Worm (Caenorhabditis elegans) whole organism, early embryonic: ENCODE results near the gene T07C12.10.

Experiments used
- B0310.2 ChIP-seq: sonication (generic microtip); optimal IDR thresholded peaks from 2 replicates; lab custom pipeline; 2016; ENCODE audit warnings: mild to moderate bottlenecking, missing genetic modification characterization, missing compliant biosample characterization
- ama-1 ChIP-seq: fragments of 150-350 bp; optimal IDR thresholded peaks from 2 replicates; lab custom pipeline; 2014
- ceh-13 ChIP-seq: fragments of 200-800 bp; sonication (Bioruptor generic); optimal IDR thresholded peaks from 2 replicates; lab custom pipeline; 2018; ENCODE audit warnings: mild to moderate bottlenecking, missing genetic modification characterization, missing compliant biosample characterization
- ceh-36 ChIP-seq: sonication (generic microtip); optimal IDR thresholded peaks from 2 replicates; lab custom pipeline; 2016; ENCODE audit warnings: missing genetic modification characterization, inconsistent platforms, missing compliant biosample characterization
- ets-7 ChIP-seq: sonication (generic microtip); optimal IDR thresholded peaks from 2 replicates; lab custom pipeline; 2016; ENCODE audit warnings: missing genotype, missing genetic modification characterization, missing compliant biosample characterization
- flt-1 ChIP-seq: fragments of 200-800 bp; sonication (Bioruptor generic); IDR thresholded peaks from 2 replicates; pipeline ENCODE4 v1.3.6; 2022; ENCODE audit warnings: missing genetic modification characterization, missing compliant biosample characterization
- hmbx-1 ChIP-seq: sonication (generic microtip); optimal IDR thresholded peaks from 2 replicates; lab custom pipeline; 2016; ENCODE audit warnings: mild to moderate bottlenecking, missing genetic modification characterization, missing compliant biosample characterization
- hmg-4 ChIP-seq: fragments of 200-800 bp; sonication (Bioruptor generic); optimal IDR thresholded peaks from 2 replicates; lab custom pipeline; 2018; ENCODE audit warnings: mild to moderate bottlenecking, missing genetic modification characterization, missing compliant biosample characterization
- hnd-1 ChIP-seq: sonication (generic microtip); optimal IDR thresholded peaks from 2 replicates; lab custom pipeline; 2016; ENCODE audit warnings: missing genetic modification characterization, missing compliant biosample characterization
- scrt-1 ChIP-seq: fragments of 200-800 bp; sonication (Bioruptor generic); IDR thresholded peaks from 2 replicates; pipeline ENCODE4 v1.3.6; 2022; ENCODE audit warnings: missing genetic modification characterization, missing compliant biosample characterization
- sea-1 ChIP-seq: fragments of 200-800 bp; sonication (Bioruptor generic); conservative IDR thresholded peaks from 2 replicates; pipeline ENCODE4 v1.3.6; 2022; ENCODE audit warnings: missing genetic modification characterization, missing compliant biosample characterization
- tbx-11 ChIP-seq: fragments of 200-800 bp; sonication (Bioruptor generic); IDR thresholded peaks from 2 replicates; pipeline ENCODE4 v1.3.6; 2022; ENCODE audit warnings: missing genetic modification characterization, missing compliant biosample characterization
- tbx-37 ChIP-seq: fragments of 200-800 bp; sonication (Bioruptor generic); conservative IDR thresholded peaks from 2 replicates; pipeline ENCODE4 v1.3.6; 2022; ENCODE audit warnings: missing genetic modification reagents, missing genetic modification characterization, missing compliant biosample characterization
- tra-4 ChIP-seq: sonication (generic microtip); optimal IDR thresholded peaks from 2 replicates; lab custom pipeline; 2017; ENCODE audit warnings: missing genetic modification characterization, missing compliant biosample characterization

ce11 chrV:9927381-9927780 lies 32.9 kb downstream of the T07C12.10 start:
- TF ChIP-seq sea-1 (GFP tag; lab: Robert Waterston, UW) (no peak), tra-4 (no peak), ets-7 (tag; lab: Kevin White, UChicago) (no peak), tbx-37 (GFP tag; lab: Robert Waterston, UW) (no peak), tbx-11 (GFP tag; lab: Robert Waterston, UW) (no peak), ama-1 (lab: Kevin White, UChicago) (no peak), B0310.2 (tag; lab: Kevin White, UChicago) (no peak), flt-1 (GFP tag; lab: Robert Waterston, UW) (no peak), ceh-36 (no peak), hmbx-1 (tag; lab: Kevin White, UChicago) (no peak), hnd-1 (tag; lab: Kevin White, UChicago) (no peak), scrt-1 (GFP tag; lab: Robert Waterston, UW) (no peak), ceh-13 (no peak), hmg-4 (GFP tag; lab: Kevin White, UChicago) (no peak)
